Fruit fly (Drosophila melanogaster) whole organism, wandering third instar larva: Measurements from ENCODE around the gene CG9747.

Experiments
- Abd-B ChIP-seq: fragments of >200 bp; optimal IDR thresholded peaks from 2 replicates; lab custom pipeline; 2017; ENCODE audit warnings: missing biosample characterization, missing genetic modification characterization
- CG32264 ChIP-seq: fragments of 200-800 bp; sonication (Bioruptor generic); optimal IDR thresholded peaks from 2 replicates; lab custom pipeline; 2016; ENCODE audit warnings: missing biosample characterization, missing genetic modification characterization
- CG9705 ChIP-seq: fragments of 200-800 bp; sonication (Bioruptor generic); optimal IDR thresholded peaks from 2 replicates; lab custom pipeline; 2018; ENCODE audit warnings: missing biosample characterization, mild to moderate bottlenecking, missing genetic modification characterization
- CrebA ChIP-seq: fragments of 200-800 bp; sonication (Bioruptor generic); optimal IDR thresholded peaks from 2 replicates; lab custom pipeline; 2016; ENCODE audit warnings: missing biosample characterization, mild to moderate bottlenecking, missing genetic modification characterization, borderline replicate concordance
- Dfd ChIP-seq: fragments of >200 bp; optimal IDR thresholded peaks from 2 replicates; lab custom pipeline; 2017; ENCODE audit warnings: missing biosample characterization, missing genetic modification characterization
- Dif ChIP-seq: fragments of 200-275, 200-300 bp; sonication (Bioruptor generic); optimal IDR thresholded peaks from 2 replicates; lab custom pipeline; 2018; ENCODE audit warnings: missing biosample characterization, missing genetic modification characterization; ENCODE audit not compliant: partially characterized antibody
- GATAd ChIP-seq: sonication (Bioruptor generic); optimal IDR thresholded peaks from 2 replicates; lab custom pipeline; 2016; ENCODE audit warnings: missing biosample characterization, missing genetic modification characterization
- HLH106 ChIP-seq: fragments of 200-800 bp; optimal IDR thresholded peaks from 3 replicates; lab custom pipeline; 2019; ENCODE audit warnings: missing biosample characterization, mild to moderate bottlenecking, missing genetic modification characterization, moderate library complexity
- Hnf4 ChIP-seq: fragments of 200-800 bp; sonication (Bioruptor generic); optimal IDR thresholded peaks from 2 replicates; lab custom pipeline; 2016; ENCODE audit warnings: missing biosample characterization, mild to moderate bottlenecking, missing genetic modification characterization
- Hr78 ChIP-seq: fragments of >200 bp; optimal IDR thresholded peaks from 2 replicates; lab custom pipeline; 2017; ENCODE audit warnings: missing biosample characterization, missing genetic modification characterization
- Hr83 ChIP-seq: fragments of 200-300 bp; sonication (Bioruptor generic); optimal IDR thresholded peaks from 2 replicates; lab custom pipeline; 2016; ENCODE audit warnings: missing biosample characterization, mild to moderate bottlenecking, missing genetic modification characterization, moderate library complexity; ENCODE audit not compliant: poor library complexity, severe bottlenecking
- Jra ChIP-seq: sonication (Bioruptor generic); optimal IDR thresholded peaks from 2 replicates; lab custom pipeline; 2016; ENCODE audit warnings: missing biosample characterization, missing genetic modification characterization
- Mio ChIP-seq: sonication (Bioruptor generic); optimal IDR thresholded peaks from 2 replicates; lab custom pipeline; 2016; ENCODE audit warnings: missing biosample characterization, missing genetic modification characterization
- Myc ChIP-seq: fragments of >200 bp; optimal IDR thresholded peaks from 2 replicates; lab custom pipeline; 2017
- N ChIP-seq: fragments of >200 bp; optimal IDR thresholded peaks from 2 replicates; lab custom pipeline; 2018; ENCODE audit warnings: missing biosample characterization, missing external identifiers, missing genetic modification characterization
- OdsH ChIP-seq: fragments of 200-800 bp; sonication (Bioruptor generic); optimal IDR thresholded peaks from 2 replicates; lab custom pipeline; 2016; ENCODE audit warnings: missing biosample characterization, mild to moderate bottlenecking, missing genetic modification characterization
- Rel ChIP-seq, 2 experiments: fragments of 200-800 bp; sonication (Bioruptor generic) in 1 of 2; optimal IDR thresholded peaks; 2 replicates in 1 of 2; 3 replicates in 1 of 2; lab custom pipeline; 2016 to 2019; ENCODE audit warnings: mild to moderate bottlenecking in 2 of 2, missing biosample characterization in 2 of 2, missing genetic modification characterization in 2 of 2, moderate library complexity in 1 of 2
- Sp1 ChIP-seq: fragments of 200-800 bp; sonication (Bioruptor generic); optimal IDR thresholded peaks from 3 replicates; lab custom pipeline; 2019; ENCODE audit warnings: missing biosample characterization, mild to moderate bottlenecking, missing genetic modification characterization, moderate library complexity
- Vsx2 ChIP-seq: fragments of 200-300, 225-300 bp; sonication (Bioruptor generic); optimal IDR thresholded peaks from 2 replicates; lab custom pipeline; 2018; ENCODE audit warnings: missing biosample characterization, missing genetic modification characterization; ENCODE audit not compliant: partially characterized antibody
- br ChIP-seq: fragments of 200-800 bp; sonication (Bioruptor generic); optimal IDR thresholded peaks from 2 replicates; lab custom pipeline; 2016; ENCODE audit warnings: missing biosample characterization, missing genetic modification characterization
- brk ChIP-seq: fragments of 200-800 bp; sonication (Bioruptor generic); optimal IDR thresholded peaks from 2 replicates; lab custom pipeline; 2016; ENCODE audit warnings: missing biosample characterization, mild to moderate bottlenecking, missing genetic modification characterization
- dl ChIP-seq, 2 experiments: fragments of 175-275, 200-275 bp in 1 of 2; fragments of 200-275 bp in 1 of 2; sonication (Bioruptor generic); optimal IDR thresholded peaks; lab custom pipeline; 2018; ENCODE audit warnings: mild to moderate bottlenecking in 2 of 2, missing biosample characterization in 2 of 2, missing genetic modification characterization in 2 of 2, moderate library complexity in 2 of 2; ENCODE audit not compliant: partially characterized antibody in 2 of 2, insufficient read depth in 1 of 2
- dmrt93B ChIP-seq: fragments of 200-800 bp; sonication (Bioruptor generic); optimal IDR thresholded peaks from 2 replicates; lab custom pipeline; 2018; ENCODE audit warnings: missing biosample characterization, mild to moderate bottlenecking, missing genetic modification characterization
- dsf ChIP-seq: sonication (Bioruptor generic); optimal IDR thresholded peaks from 2 replicates; lab custom pipeline; 2016; ENCODE audit warnings: missing biosample characterization, missing genetic modification characterization, borderline replicate concordance
- ey ChIP-seq: fragments of 200-800 bp; sonication (Bioruptor generic); optimal IDR thresholded peaks from 2 replicates; lab custom pipeline; 2016; ENCODE audit warnings: missing biosample characterization, missing genetic modification characterization
- foxo ChIP-seq, 2 experiments: fragments of 200-800 bp; sonication (Bioruptor generic); optimal IDR thresholded peaks; 2 replicates in 1 of 2; 3 replicates in 1 of 2; lab custom pipeline; 2016 to 2017; ENCODE audit warnings: missing biosample characterization in 2 of 2, missing genetic modification characterization in 2 of 2
- fru ChIP-seq: fragments of 200-800 bp; sonication (Bioruptor generic); optimal IDR thresholded peaks from 3 replicates; lab custom pipeline; 2016; ENCODE audit warnings: missing biosample characterization, mild to moderate bottlenecking, missing genetic modification characterization
- h ChIP-seq: fragments of 200-800 bp; sonication (Bioruptor generic); optimal IDR thresholded peaks from 3 replicates; lab custom pipeline; 2016; ENCODE audit warnings: missing biosample characterization, mild to moderate bottlenecking, missing genetic modification characterization
- jim ChIP-seq: fragments of 175-275, 200-325 bp; sonication (Bioruptor generic); optimal IDR thresholded peaks from 2 replicates; lab custom pipeline; 2016; ENCODE audit warnings: missing biosample characterization, mild to moderate bottlenecking, missing genetic modification characterization
- lola ChIP-seq: fragments of >200 bp; optimal IDR thresholded peaks from 2 replicates; lab custom pipeline; 2017; ENCODE audit warnings: missing biosample characterization, missing genetic modification characterization
- pan ChIP-seq: fragments of >200 bp; optimal IDR thresholded peaks from 2 replicates; lab custom pipeline; 2017
- psq ChIP-seq: fragments of 200-800 bp; sonication (Bioruptor generic); optimal IDR thresholded peaks from 3 replicates; lab custom pipeline; 2017; ENCODE audit warnings: missing biosample characterization, mild to moderate bottlenecking, missing genetic modification characterization, moderate library complexity
- rgr ChIP-seq: fragments of 200-800 bp; sonication (Bioruptor generic); optimal IDR thresholded peaks from 3 replicates; lab custom pipeline; 2016; ENCODE audit warnings: missing biosample characterization, mild to moderate bottlenecking, missing genetic modification characterization
- sage ChIP-seq: fragments of 200-800 bp; sonication (Bioruptor generic); optimal IDR thresholded peaks from 2 replicates; lab custom pipeline; 2016; ENCODE audit warnings: missing biosample characterization, mild to moderate bottlenecking, missing genetic modification characterization
- sv ChIP-seq: fragments of 200-800 bp; sonication (Bioruptor generic); optimal IDR thresholded peaks from 3 replicates; lab custom pipeline; 2016; ENCODE audit warnings: missing biosample characterization, missing genetic modification characterization
- tai ChIP-seq: sonication (Bioruptor generic); optimal IDR thresholded peaks from 2 replicates; lab custom pipeline; 2016; ENCODE audit warnings: missing biosample characterization, missing genetic modification characterization
- usp ChIP-seq: fragments of >200 bp; optimal IDR thresholded peaks from 2 replicates; lab custom pipeline; 2017; ENCODE audit warnings: missing biosample characterization, missing genetic modification characterization
- woc ChIP-seq: sonication (Bioruptor generic); optimal IDR thresholded peaks from 2 replicates; lab custom pipeline; 2016; ENCODE audit warnings: missing biosample characterization, mild to moderate bottlenecking, missing genetic modification characterization

CG9747 gene

DNA sequence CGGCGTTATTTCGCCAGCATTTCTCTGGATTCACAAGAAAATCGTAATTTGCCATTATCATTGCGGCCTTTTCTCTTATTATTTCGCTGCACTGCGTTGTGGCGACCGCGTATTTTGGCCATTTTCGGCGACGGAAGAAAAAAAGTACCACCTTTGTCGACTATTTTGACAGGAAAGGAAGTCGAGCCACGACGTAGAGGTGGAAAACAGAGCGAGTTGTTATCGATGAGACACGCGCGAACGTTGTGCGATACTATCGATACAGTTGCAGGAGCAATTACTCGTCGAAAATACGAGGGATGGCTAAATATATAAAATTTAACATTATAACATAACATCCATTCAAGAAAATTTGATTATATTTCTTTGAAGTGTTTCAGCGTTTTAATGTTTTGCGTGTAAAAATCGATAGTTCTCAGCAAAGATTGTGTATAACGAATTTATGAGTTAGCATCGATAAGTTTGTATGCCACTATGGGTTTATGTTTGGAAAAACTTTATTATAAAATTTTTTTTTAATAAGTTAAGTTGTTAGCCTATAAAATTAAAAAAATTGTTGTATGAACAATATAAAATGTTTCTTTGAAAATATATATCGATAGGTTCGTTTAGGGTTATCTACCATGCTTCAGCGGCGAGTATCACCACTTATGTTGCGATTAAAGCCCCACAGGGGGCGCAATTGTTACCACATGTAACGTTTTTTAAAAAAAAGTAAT, 17.9 kb upstream of the CG9747 start, which contains the start of gene RpS7:
TSS of gene RpS7 (minus strand) at position 255 of the 719 bp plus-strand sequence.
- TF ChIP-seq Hnf4 (GFP tag; lab: Kevin White, UChicago): peak; percentile 34
- no peak for TF ChIP-seq dl (GFP tag; optimal IDR thresholded peaks at IDR 0.05; lab: Kevin White, UChicago; ENCODE audit: insufficient read depth in 1 of 2, partially characterized antibody in 2 of 2)
- TF ChIP-seq CG9705: peak; percentile 70
- TF ChIP-seq psq: peak; percentile 47
- no peak for TF ChIP-seq lola (GFP tag; lab: Kevin White, UChicago)
- peak; percentile 13 for TF ChIP-seq ey (GFP tag; lab: Kevin White, UChicago)
- TF ChIP-seq N: no peak
- TF ChIP-seq CrebA (GFP tag; lab: Kevin White, UChicago): no peak
- no peak for TF ChIP-seq CG32264 (GFP tag; lab: Kevin White, UChicago)
- peak; percentile 42 for TF ChIP-seq OdsH (GFP tag; lab: Kevin White, UChicago)
- TF ChIP-seq HLH106 (tag; lab: Kevin White, UChicago): peak; percentile 67
- no peak for TF ChIP-seq Rel (GFP tag; optimal IDR thresholded peaks at IDR 0.05; lab: Kevin White, UChicago)
- peak; percentile 49 for TF ChIP-seq Rel (tag; optimal IDR thresholded peaks at IDR 0.05; lab: Kevin White, UChicago)
- no peak for TF ChIP-seq Mio
- no peak for TF ChIP-seq jim (GFP tag; lab: Kevin White, UChicago)
- no peak for TF ChIP-seq Dif (GFP tag; lab: Kevin White, UChicago)
- TF ChIP-seq Hr83: peak; percentile 82
- no peak for TF ChIP-seq brk (GFP tag; lab: Kevin White, UChicago)
- TF ChIP-seq sv (GFP tag; lab: Kevin White, UChicago): peak; percentile 56
- TF ChIP-seq Abd-B: no peak
- peak; percentile 34 for TF ChIP-seq Jra (GFP tag; lab: Kevin White, UChicago)
- TF ChIP-seq GATAd (GFP tag; lab: Kevin White, UChicago): peak; percentile 45
- peak; percentile 53 for TF ChIP-seq Myc
- TF ChIP-seq pan: no peak
- peak; percentile 69 for TF ChIP-seq rgr
- peak; percentile 36 for TF ChIP-seq dsf (GFP tag; lab: Kevin White, UChicago)
- no peak for TF ChIP-seq usp (GFP tag; lab: Kevin White, UChicago)
- TF ChIP-seq fru (GFP tag; lab: Kevin White, UChicago): peak; percentile 55
- TF ChIP-seq Sp1 (GFP tag; lab: Kevin White, UChicago): peak; percentile 77
- TF ChIP-seq foxo (GFP tag; optimal IDR thresholded peaks at IDR 0.05; lab: Kevin White, UChicago): peak in 1 of 2 experiments; percentile 44
- no peak for TF ChIP-seq Vsx2 (GFP tag; lab: Kevin White, UChicago)
- TF ChIP-seq sage (GFP tag; lab: Kevin White, UChicago): no peak
- TF ChIP-seq tai (GFP tag; lab: Kevin White, UChicago): no peak
- TF ChIP-seq Dfd (GFP tag; lab: Kevin White, UChicago): no peak
- TF ChIP-seq br (GFP tag; lab: Kevin White, UChicago): peak; percentile 39
- TF ChIP-seq woc (GFP tag; lab: Kevin White, UChicago): peak; percentile 29
- peak; percentile 64 for TF ChIP-seq dmrt93B (GFP tag; lab: Kevin White, UChicago)
- no peak for TF ChIP-seq Hr78
- peak; percentile 84 for TF ChIP-seq h (GFP tag; lab: Kevin White, UChicago)

DNA sequence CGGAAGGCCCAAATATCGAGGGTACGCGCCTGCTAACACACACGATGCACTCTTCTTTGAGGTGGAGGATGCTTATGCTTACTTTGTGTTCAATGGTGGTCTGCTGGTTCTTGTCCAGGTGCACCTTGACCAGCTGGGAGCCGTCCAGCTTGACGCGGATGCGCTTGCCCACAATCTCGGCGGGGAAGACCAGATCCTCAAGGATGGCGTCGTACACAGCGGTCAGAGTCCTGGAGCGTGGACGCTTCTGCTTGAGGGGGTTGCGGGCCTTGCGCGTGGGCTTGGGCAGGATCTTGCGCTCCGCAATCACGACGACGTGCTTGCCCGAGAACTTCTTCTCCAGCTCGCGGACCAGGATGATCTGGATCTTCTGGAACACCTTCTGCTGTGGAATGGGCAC, 17.0 kb upstream of the CG9747 start:
- no peak for TF ChIP-seq Hnf4 (GFP tag; lab: Kevin White, UChicago)
- no peak for TF ChIP-seq br (GFP tag; lab: Kevin White, UChicago)
